Fruit fly (Drosophila melanogaster): ENCODE results near the gene CG10274.

DNA sequence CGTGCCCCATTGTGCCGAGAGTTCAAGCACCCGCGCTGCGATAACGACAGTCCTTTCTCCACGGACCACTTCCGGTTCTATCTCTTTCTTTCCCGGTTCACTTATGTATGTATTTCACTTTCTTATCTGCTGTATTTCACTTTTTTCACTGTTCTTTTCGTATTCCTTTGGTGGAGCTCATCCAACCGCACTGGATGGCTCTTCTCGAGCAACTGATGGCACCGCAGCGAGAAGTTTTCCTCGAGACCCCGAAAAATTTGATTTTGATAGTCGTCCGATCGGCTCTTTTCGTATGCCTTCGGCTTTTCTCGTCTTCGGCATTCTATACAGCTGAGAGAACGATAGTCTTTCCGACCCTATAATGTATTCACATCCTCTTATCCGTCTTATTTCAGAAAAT lies 36.2 kb upstream of the CG10274 start, which contains the start of gene LanA:
- TF ChIP-seq usp (GFP tag; optimal IDR thresholded peaks at IDR 0.05) (no peak), pan (optimal IDR thresholded peaks at IDR 0.05) (no peak), EcR (GFP tag; optimal IDR thresholded peaks at IDR 0.05) (no peak), Dll (optimal IDR thresholded peaks at IDR 0.05) (no peak), psq (optimal IDR thresholded peaks at IDR 0.05) (no peak)
